Fruit fly (Drosophila melanogaster): ENCODE measurements around the gene CG32115.

CG32115 gene

DNA sequence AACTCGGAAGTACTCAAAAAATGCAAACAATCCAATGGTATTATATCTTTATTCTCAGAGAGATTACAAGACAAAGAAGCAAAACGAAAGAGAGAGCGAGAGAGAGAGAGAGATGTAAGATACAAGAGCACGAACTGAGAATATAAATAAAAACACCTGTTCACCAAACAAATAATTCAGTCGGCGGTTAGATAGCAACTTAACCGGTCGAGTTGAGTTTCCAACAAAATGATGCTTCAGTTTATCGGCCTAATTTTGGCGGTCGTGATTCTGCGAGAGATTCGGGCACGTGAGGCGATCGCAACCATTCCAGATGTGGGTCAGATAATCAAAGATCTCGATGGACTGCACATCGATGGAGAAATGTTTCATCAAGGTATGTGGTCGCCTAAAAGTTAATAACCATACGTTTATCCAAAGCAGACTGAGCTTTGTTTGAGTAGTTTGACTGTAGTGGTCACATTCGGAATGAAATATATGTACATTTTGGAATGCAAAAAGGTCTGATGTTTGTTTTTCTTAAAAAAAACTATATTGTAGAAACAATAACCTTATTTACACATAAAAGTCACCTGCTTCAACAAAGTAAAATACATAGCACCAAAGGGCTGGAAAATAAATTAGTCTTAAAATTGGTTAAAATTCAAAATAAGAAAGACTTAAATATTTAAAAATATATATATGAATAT is 20.8 kb downstream of the CG32115 start, which contains the start of gene CG14118 (continued):
- no peak for TF ChIP-seq HmgZ (tag; optimal IDR thresholded peaks at IDR 0.05)
- no peak for TF ChIP-seq sisA (GFP tag; IDR thresholded peaks at IDR 0.05)
- TF ChIP-seq NK7.1 (GFP tag; optimal IDR thresholded peaks at IDR 0.05), result no peak
- TF ChIP-seq stwl (tag; optimal IDR thresholded peaks at IDR 0.05), result no peak
- TF ChIP-seq CG18011 (GFP tag; optimal IDR thresholded peaks at IDR 0.05), result no peak
- TF ChIP-seq CG30431 (GFP tag; optimal IDR thresholded peaks at IDR 0.05), result no peak
- no peak for TF ChIP-seq CG12236 (GFP tag; optimal IDR thresholded peaks at IDR 0.05)
- TF ChIP-seq CG30020 (tag; optimal IDR thresholded peaks at IDR 0.05), result no peak
- no peak for TF ChIP-seq CG11695 (GFP tag; IDR thresholded peaks at IDR 0.05)
- no peak for TF ChIP-seq CG9609 (GFP tag; optimal IDR thresholded peaks at IDR 0.05)
- no peak for TF ChIP-seq ham (GFP tag; IDR thresholded peaks at IDR 0.05)
- TF ChIP-seq lmd (GFP tag; IDR thresholded peaks at IDR 0.05), result no peak
- TF ChIP-seq CG3726 (GFP tag; IDR thresholded peaks at IDR 0.05), result no peak
- no peak for TF ChIP-seq crol (GFP tag; IDR thresholded peaks at IDR 0.05)
- no peak for TF ChIP-seq gt (GFP tag; IDR thresholded peaks at IDR 0.05)
- no peak for TF ChIP-seq tin (GFP tag; optimal IDR thresholded peaks at IDR 0.05)
- TF ChIP-seq CG7928 (GFP tag; optimal IDR thresholded peaks at IDR 0.05), result no peak
- no peak for TF ChIP-seq fd102C (GFP tag; optimal IDR thresholded peaks at IDR 0.05)
- no peak for TF ChIP-seq CG7963 (GFP tag; IDR thresholded peaks at IDR 0.05; ENCODE audit: partially characterized antibody)
- TF ChIP-seq grau (tag; optimal IDR thresholded peaks at IDR 0.05), result no peak
- TF ChIP-seq CG17568 (GFP tag; optimal IDR thresholded peaks at IDR 0.05), result no peak
- no peak for TF ChIP-seq chm (GFP tag; IDR thresholded peaks at IDR 0.05)
- no peak for TF ChIP-seq CG3847 (GFP tag; IDR thresholded peaks at IDR 0.05)
- no peak for TF ChIP-seq Myb (GFP tag; optimal IDR thresholded peaks at IDR 0.05)
- no peak for TF ChIP-seq CG10654 (GFP tag; optimal IDR thresholded peaks at IDR 0.05)
- TF ChIP-seq Meics (GFP tag; optimal IDR thresholded peaks at IDR 0.05), result no peak
- no peak for TF ChIP-seq NfI (GFP tag; optimal IDR thresholded peaks at IDR 0.05)
- TF ChIP-seq CG12942 (GFP tag; optimal IDR thresholded peaks at IDR 0.05), result no peak
- TF ChIP-seq Spps (tag; optimal IDR thresholded peaks at IDR 0.05), result no peak
- no peak for TF ChIP-seq ac (GFP tag; optimal IDR thresholded peaks at IDR 0.05)

DNA sequence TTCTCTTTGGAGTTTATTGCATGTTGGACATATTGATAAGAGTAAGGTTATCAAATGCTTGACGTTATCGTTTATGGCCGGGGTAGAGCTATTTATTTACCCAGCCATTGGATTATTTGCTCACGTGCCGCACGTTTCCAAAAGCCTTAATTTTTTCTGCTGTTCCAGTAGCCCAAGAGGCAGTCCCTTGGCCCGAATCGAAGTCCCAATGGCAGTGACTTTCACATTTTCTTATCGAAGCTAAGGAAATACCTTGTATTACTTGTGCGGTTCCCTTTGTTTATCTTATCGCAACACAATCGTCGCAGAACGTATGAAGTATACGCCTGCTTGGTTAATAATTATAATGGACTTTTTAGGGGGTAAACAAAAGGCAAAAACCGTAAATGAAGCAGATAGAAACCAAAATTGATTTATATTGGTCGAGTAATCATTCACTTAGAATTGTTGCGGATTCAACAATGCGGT is 24.1 kb downstream of the CG32115 start, which contains the start of gene CG43894:
Gene CG43894, plus strand, starts transcription at position 418 of the 468 bp plus-strand sequence.
- TF ChIP-seq CG2678 (tag; optimal IDR thresholded peaks at IDR 0.05), result peak; percentile 52
- TF ChIP-seq ems (GFP tag; optimal IDR thresholded peaks at IDR 0.05), result no peak
- no peak for TF ChIP-seq CG10565 (GFP tag; optimal IDR thresholded peaks at IDR 0.05)
- TF ChIP-seq PHDP (tag; optimal IDR thresholded peaks at IDR 0.05), result peak; percentile 44
- no peak for TF ChIP-seq Lpt (GFP tag; optimal IDR thresholded peaks at IDR 0.05)
- TF ChIP-seq lab (GFP tag; optimal IDR thresholded peaks at IDR 0.05), result peak; percentile 59
- no peak for TF ChIP-seq btn (GFP tag; optimal IDR thresholded peaks at IDR 0.05)
- peak; percentile 33 for TF ChIP-seq caup (GFP tag; optimal IDR thresholded peaks at IDR 0.05; ENCODE audit: severe bottlenecking)
- peak; percentile 40 for TF ChIP-seq BtbVII (GFP tag; optimal IDR thresholded peaks at IDR 0.05)
- TF ChIP-seq CG10147 (GFP tag; optimal IDR thresholded peaks at IDR 0.05), result no peak
- peak; percentile 83 for TF ChIP-seq GATAe (GFP tag; conservative IDR thresholded peaks at IDR 0.05)
- TF ChIP-seq CG17568 (GFP tag; optimal IDR thresholded peaks at IDR 0.05), result no peak
- peak; percentile 19 for TF ChIP-seq CG10543 (GFP tag; optimal IDR thresholded peaks at IDR 0.05)
- peak; percentile 80 for TF ChIP-seq grn (GFP tag; optimal IDR thresholded peaks at IDR 0.05)
- no peak for TF ChIP-seq CG10366 (GFP tag; IDR thresholded peaks at IDR 0.05)
- peak; percentile 36 for TF ChIP-seq CG18599 (GFP tag; optimal IDR thresholded peaks at IDR 0.05)
- peak; percentile 52 for TF ChIP-seq CG13296 (GFP tag; optimal IDR thresholded peaks at IDR 0.05)
- peak; percentile 41 for TF ChIP-seq CG8281 (tag; optimal IDR thresholded peaks at IDR 0.05)
- TF ChIP-seq HHEX (GFP tag; optimal IDR thresholded peaks at IDR 0.05), result no peak
- peak; percentile 32 for TF ChIP-seq CG13894 (tag; optimal IDR thresholded peaks at IDR 0.05)
- peak; percentile 16 for TF ChIP-seq B-H2 (GFP tag; optimal IDR thresholded peaks at IDR 0.05)
- peak; percentile 6 for TF ChIP-seq corto (GFP tag; optimal IDR thresholded peaks at IDR 0.05)
